Fruit fly (Drosophila melanogaster) whole organism, embryonic: ENCODE data around the gene CG15891.
A peak's percentile ranks its signal among the peaks of the same experiment; 100 is the strongest.

ENCODE experiments used
- Aef1 ChIP-seq: fragments of 200-800 bp; sonication (Bioruptor generic); IDR thresholded peaks from 3 replicates; pipeline ENCODE4 v1.3.6; 2022; ENCODE audit warnings: missing biosample characterization, missing genetic modification characterization
- CG10462 ChIP-seq: fragments of 200-800 bp; sonication (Bioruptor generic); optimal IDR thresholded peaks from 2 replicates; lab custom pipeline; 2016; ENCODE audit warnings: missing biosample characterization, missing genetic modification characterization
- CG10654 ChIP-seq: fragments of 200-800 bp; sonication (Bioruptor generic); optimal IDR thresholded peaks from 2 replicates; lab custom pipeline; 2016; ENCODE audit warnings: missing biosample characterization, missing genetic modification characterization
- CG10979 ChIP-seq: fragments of 200-800 bp; sonication (Bioruptor generic); optimal IDR thresholded peaks from 2 replicates; lab custom pipeline; 2018; ENCODE audit warnings: missing biosample characterization, mild to moderate bottlenecking, missing genetic modification characterization, moderate library complexity
- CG13424 ChIP-seq: fragments of 200-800 bp; sonication (Bioruptor generic); optimal IDR thresholded peaks from 2 replicates; lab custom pipeline; 2019; ENCODE audit warnings: missing biosample characterization, mild to moderate bottlenecking, missing genetic modification characterization, moderate library complexity
- CG15073 ChIP-seq: fragments of 200-800 bp; sonication (Bioruptor generic); optimal IDR thresholded peaks from 2 replicates; lab custom pipeline; 2016; ENCODE audit warnings: missing biosample characterization, missing genetic modification characterization
- CG16813 ChIP-seq: fragments of 200-800 bp; sonication (Bioruptor generic); IDR thresholded peaks from 3 replicates; pipeline ENCODE4 v1.3.6; 2022; ENCODE audit warnings: missing biosample characterization, missing genetic modification characterization; ENCODE audit not compliant: partially characterized antibody
- CG17385 ChIP-seq: fragments of 200-800 bp; sonication (Bioruptor generic); optimal IDR thresholded peaks from 3 replicates; lab custom pipeline; 2018; ENCODE audit warnings: missing biosample characterization, mild to moderate bottlenecking, missing genetic modification characterization
- CG17612 ChIP-seq: fragments of 200-800 bp; sonication (Bioruptor generic); IDR thresholded peaks from 2 replicates; pipeline ENCODE4 v1.3.6; 2022; ENCODE audit warnings: missing biosample characterization, missing genetic modification characterization
- CG18599 ChIP-seq: fragments of 200-800 bp; sonication (Bioruptor generic); optimal IDR thresholded peaks from 3 replicates; lab custom pipeline; 2017; ENCODE audit warnings: missing biosample characterization, missing genetic modification characterization, mild to moderate bottlenecking, moderate library complexity, missing genetic modification reagents
- CG18619 ChIP-seq: fragments of 200-800 bp; sonication (Bioruptor generic); optimal IDR thresholded peaks from 3 replicates; lab custom pipeline; 2017; ENCODE audit warnings: missing biosample characterization, mild to moderate bottlenecking, missing genetic modification characterization
- CG30020 ChIP-seq: fragments of 200-800 bp; optimal IDR thresholded peaks from 2 replicates; lab custom pipeline; 2019; ENCODE audit warnings: missing biosample characterization, mild to moderate bottlenecking, missing genetic modification characterization, moderate library complexity
- CG30403 ChIP-seq: fragments of 200-800 bp; sonication (Bioruptor generic); optimal IDR thresholded peaks from 3 replicates; lab custom pipeline; 2016; ENCODE audit warnings: missing biosample characterization, missing genetic modification characterization
- CG31224 ChIP-seq: fragments of 200-800 bp; sonication (Bioruptor generic); IDR thresholded peaks from 2 replicates; pipeline ENCODE4 v1.3.6; 2022; ENCODE audit warnings: missing biosample characterization, missing genetic modification characterization
- CG3847 ChIP-seq: fragments of 200-800 bp; sonication (Bioruptor generic); IDR thresholded peaks from 2 replicates; pipeline ENCODE4 v1.3.6; 2022; ENCODE audit warnings: missing biosample characterization, missing genetic modification characterization
- CG4707 ChIP-seq: fragments of 200-800 bp; sonication (Bioruptor generic); optimal IDR thresholded peaks from 2 replicates; lab custom pipeline; 2018; ENCODE audit warnings: missing biosample characterization, mild to moderate bottlenecking, missing genetic modification characterization, moderate library complexity
- CG6791 ChIP-seq: fragments of 200-800 bp; sonication (Bioruptor generic); IDR thresholded peaks from 3 replicates; pipeline ENCODE4 v1.3.6; 2022; ENCODE audit warnings: missing biosample characterization, missing genetic modification characterization; ENCODE audit not compliant: partially characterized antibody
- CG6854 ChIP-seq: fragments of 200-800 bp; sonication (Bioruptor generic); optimal IDR thresholded peaks from 3 replicates; lab custom pipeline; 2017; ENCODE audit warnings: missing biosample characterization, mild to moderate bottlenecking, missing genetic modification characterization
- CG8944 ChIP-seq: fragments of 200-800 bp; sonication (Bioruptor generic); optimal IDR thresholded peaks from 3 replicates; lab custom pipeline; 2016; ENCODE audit warnings: missing biosample characterization, missing genetic modification characterization
- CkIIα-i1 ChIP-seq: fragments of 200-800 bp; sonication (Bioruptor generic); IDR thresholded peaks from 2 replicates; pipeline ENCODE4 v1.3.6; 2022; ENCODE audit warnings: missing biosample characterization, missing genetic modification characterization
- Doc2 ChIP-seq: fragments of 200-800 bp; sonication (Bioruptor generic); IDR thresholded peaks from 2 replicates; pipeline ENCODE4 v1.3.6; 2022; ENCODE audit warnings: missing biosample characterization, missing genetic modification characterization
- Doc3 ChIP-seq: fragments of 200-800 bp; sonication (Bioruptor generic); IDR thresholded peaks from 3 replicates; pipeline ENCODE4 v1.3.6; 2022; ENCODE audit warnings: missing biosample characterization, missing genetic modification characterization; ENCODE audit not compliant: partially characterized antibody
- Ets97D ChIP-seq: fragments of 200-800 bp; sonication (Bioruptor generic); optimal IDR thresholded peaks from 3 replicates; lab custom pipeline; 2016; ENCODE audit warnings: missing biosample characterization, missing genetic modification characterization
- HLH3B ChIP-seq: fragments of 200-800 bp; sonication (Bioruptor generic); IDR thresholded peaks from 2 replicates; pipeline ENCODE4 v1.3.6; 2022; ENCODE audit warnings: missing biosample characterization, missing genetic modification characterization
- Lpt ChIP-seq: fragments of >200 bp; optimal IDR thresholded peaks from 2 replicates; lab custom pipeline; 2018; ENCODE audit warnings: missing biosample characterization, missing genetic modification characterization
- Max ChIP-seq: fragments of 200-800 bp; sonication (Bioruptor generic); optimal IDR thresholded peaks from 2 replicates; lab custom pipeline; 2016; ENCODE audit warnings: missing biosample characterization, mild to moderate bottlenecking, missing genetic modification characterization
- NFAT ChIP-seq: fragments of 200-800 bp; sonication (Bioruptor generic); IDR thresholded peaks from 2 replicates; pipeline ENCODE4 v1.3.6; 2022; ENCODE audit warnings: missing biosample characterization, missing genetic modification characterization
- PHDP ChIP-seq: fragments of 200-800 bp; sonication (Bioruptor generic); optimal IDR thresholded peaks from 3 replicates; lab custom pipeline; 2018; ENCODE audit warnings: missing biosample characterization, mild to moderate bottlenecking, missing genetic modification characterization, moderate library complexity
- Ssrp ChIP-seq: fragments of 200-800 bp; sonication (Bioruptor generic); optimal IDR thresholded peaks from 2 replicates; lab custom pipeline; 2018; ENCODE audit warnings: missing biosample characterization, mild to moderate bottlenecking, missing genetic modification characterization, moderate library complexity
- Tbp ChIP-seq: fragments of >200 bp; optimal IDR thresholded peaks from 2 replicates; lab custom pipeline; 2018; ENCODE audit warnings: missing biosample characterization, missing genetic modification characterization
- ato ChIP-seq: fragments of 200-800 bp; sonication (Bioruptor generic); IDR thresholded peaks from 2 replicates; pipeline ENCODE4 v1.3.6; 2022; ENCODE audit warnings: missing biosample characterization, missing genetic modification characterization; ENCODE audit not compliant: partially characterized antibody
- bab2 ChIP-seq: fragments of 200-800 bp; sonication (Bioruptor generic); optimal IDR thresholded peaks from 2 replicates; lab custom pipeline; 2016; ENCODE audit warnings: missing biosample characterization, missing genetic modification characterization
- bbx ChIP-seq: fragments of 200-800 bp; sonication (Bioruptor generic); IDR thresholded peaks from 2 replicates; pipeline ENCODE4 v1.3.6; 2022; ENCODE audit warnings: missing biosample characterization, missing genetic modification characterization; ENCODE audit not compliant: partially characterized antibody
- btn ChIP-seq: fragments of 200-800 bp; sonication (Bioruptor generic); optimal IDR thresholded peaks from 2 replicates; lab custom pipeline; 2016; ENCODE audit warnings: missing biosample characterization, missing genetic modification characterization
- cato ChIP-seq: fragments of 200-800 bp; sonication (Bioruptor generic); optimal IDR thresholded peaks from 2 replicates; lab custom pipeline; 2016; ENCODE audit warnings: missing biosample characterization, missing genetic modification characterization, borderline replicate concordance
- danr ChIP-seq: fragments of 200-800 bp; sonication (Bioruptor generic); IDR thresholded peaks from 2 replicates; pipeline ENCODE4 v1.3.6; 2022; ENCODE audit warnings: missing biosample characterization, missing genetic modification characterization
- eyg ChIP-seq: fragments of 200-800 bp; sonication (Bioruptor generic); optimal IDR thresholded peaks from 3 replicates; lab custom pipeline; 2016; ENCODE audit warnings: missing biosample characterization, missing genetic modification characterization
- kay ChIP-seq: fragments of 200-800 bp; sonication (Bioruptor generic); optimal IDR thresholded peaks from 2 replicates; lab custom pipeline; 2016; ENCODE audit warnings: missing biosample characterization, missing genetic modification characterization
- lov ChIP-seq, 2 experiments: fragments of 200-800 bp in 1 of 2; fragments of >200 bp in 1 of 2; sonication (Bioruptor generic) in 1 of 2; IDR thresholded peaks in 1 of 2; optimal IDR thresholded peaks in 1 of 2; 2 replicates in 1 of 2; 3 replicates in 1 of 2; pipeline versions ENCODE4 v1.3.6 to Lab custom; 2017 to 2022; ENCODE audit warnings: missing biosample characterization in 1 of 2, missing genetic modification characterization in 1 of 2
- nerfin-1 ChIP-seq: fragments of 200-800 bp; sonication (Bioruptor generic); optimal IDR thresholded peaks from 3 replicates; lab custom pipeline; 2019; ENCODE audit warnings: missing biosample characterization, mild to moderate bottlenecking, missing genetic modification characterization, moderate library complexity
- nerfin-2 ChIP-seq: fragments of 200-800 bp; sonication (Bioruptor generic); IDR thresholded peaks from 2 replicates; pipeline ENCODE4 v1.3.6; 2022; ENCODE audit warnings: missing biosample characterization, missing genetic modification characterization; ENCODE audit not compliant: partially characterized antibody
- otp ChIP-seq: fragments of 200-800 bp; sonication (Bioruptor generic); IDR thresholded peaks from 3 replicates; pipeline ENCODE4, ENCODE4 v1.3.6; 2022; ENCODE audit warnings: missing biosample characterization, missing genetic modification characterization
- pros ChIP-seq: fragments of 200-800 bp; sonication (Bioruptor generic); optimal IDR thresholded peaks from 3 replicates; lab custom pipeline; 2019; ENCODE audit warnings: missing biosample characterization, mild to moderate bottlenecking, missing genetic modification characterization, moderate library complexity
- row ChIP-seq: fragments of 200-800 bp; sonication (Bioruptor generic); IDR thresholded peaks from 3 replicates; pipeline ENCODE4 v1.3.6; 2022; ENCODE audit warnings: missing biosample characterization, missing genetic modification characterization
- sima ChIP-seq: fragments of 200-800 bp; sonication (Bioruptor generic); optimal IDR thresholded peaks from 2 replicates; lab custom pipeline; 2016; ENCODE audit warnings: missing biosample characterization, missing genetic modification characterization
- sna ChIP-seq: fragments of 200-800 bp; sonication (Bioruptor generic); IDR thresholded peaks from 2 replicates; pipeline ENCODE4 v1.3.6; 2022; ENCODE audit warnings: missing biosample characterization, missing genetic modification characterization; ENCODE audit not compliant: partially characterized antibody
- ssp ChIP-seq: fragments of 200-800 bp; sonication (Bioruptor generic); IDR thresholded peaks from 2 replicates; pipeline ENCODE4 v1.3.6; 2022; ENCODE audit warnings: missing biosample characterization, missing genetic modification characterization
- stwl ChIP-seq: fragments of 200-800 bp; sonication (Bioruptor generic); optimal IDR thresholded peaks from 3 replicates; lab custom pipeline; 2018; ENCODE audit warnings: missing biosample characterization, mild to moderate bottlenecking, missing genetic modification characterization, moderate library complexity
- trem ChIP-seq: fragments of 200-800 bp; optimal IDR thresholded peaks from 3 replicates; lab custom pipeline; 2019; ENCODE audit warnings: missing biosample characterization, mild to moderate bottlenecking, missing genetic modification characterization, moderate library complexity
- wek ChIP-seq: fragments of 200-800 bp; sonication (Bioruptor generic); optimal IDR thresholded peaks from 3 replicates; lab custom pipeline; 2018; ENCODE audit warnings: missing biosample characterization, mild to moderate bottlenecking, missing genetic modification characterization, moderate library complexity

Gene CG15891

dm6 chrX:6255414-6255915 lies 39.7 kb downstream of the CG15891 start, which contains the start of the genes Rbcn-3A and Spx (continued):
- TF ChIP-seq CG10979 (tag; lab: Kevin White, UChicago) (peak; percentile 2), danr (GFP tag; lab: Robert Waterston, UW) (no peak), Doc3 (GFP tag; lab: Robert Waterston, UW) (peak; percentile 89), nerfin-1 (tag; lab: Kevin White, UChicago) (no peak), CG8944 (GFP tag; lab: Kevin White, UChicago) (no peak), CG13424 (tag; lab: Kevin White, UChicago) (peak; percentile 55), eyg (GFP tag; lab: Kevin White, UChicago) (no peak), CG18599 (GFP tag; lab: Kevin White, UChicago) (peak; percentile 35), CG15073 (GFP tag; lab: Kevin White, UChicago) (no peak), CG30403 (GFP tag; lab: Kevin White, UChicago) (peak; percentile 46), PHDP (peak; percentile 45), CG6854 (GFP tag; lab: Kevin White, UChicago) (no peak), CG3847 (GFP tag; lab: Robert Waterston, UW) (0 out of 2 replicates have a peak, but pooled peaks have one; percentile 25), otp (no peak), stwl (peak; percentile 51), row (GFP tag; lab: Robert Waterston, UW) (peak; percentile 81), NFAT (GFP tag; lab: Robert Waterston, UW) (no peak), CG10654 (GFP tag; lab: Kevin White, UChicago) (no peak), CG4707 (no peak), HLH3B (GFP tag; lab: Robert Waterston, UW) (no peak), ssp (no peak), pros (GFP tag; lab: Kevin White, UChicago) (no peak), Aef1 (GFP tag; lab: Robert Waterston, UW) (no peak), sima (GFP tag; lab: Kevin White, UChicago) (no peak), ato (GFP tag; lab: Robert Waterston, UW) (peak; percentile 70; the same call in 1 of the 2 replicates), CG6791 (GFP tag; lab: Robert Waterston, UW) (peak; percentile 90), btn (GFP tag; lab: Kevin White, UChicago) (no peak), lov (optimal IDR thresholded peaks at IDR 0.05; lab: Kevin White, UChicago) (no peak), lov (GFP tag; IDR thresholded peaks at IDR 0.05; lab: Robert Waterston, UW) (no peak), Max (no peak), Ets97D (GFP tag; lab: Kevin White, UChicago) (peak; percentile 18), sna (GFP tag; lab: Robert Waterston, UW) (peak; percentile 83), nerfin-2 (peak; percentile 89), Doc2 (GFP tag; lab: Robert Waterston, UW) (no peak), kay (no peak), Ssrp (tag; lab: Kevin White, UChicago) (no peak), CG31224 (no peak), bab2 (GFP tag; lab: Kevin White, UChicago) (no peak), CG18619 (GFP tag; lab: Kevin White, UChicago) (peak; percentile 30), Lpt (GFP tag; lab: Kevin White, UChicago) (no peak), trem (peak; percentile 50), CG30020 (tag; lab: Kevin White, UChicago) (peak; percentile 32), CkIIα-i1 (GFP tag; lab: Robert Waterston, UW) (no peak), bbx (GFP tag; lab: Robert Waterston, UW) (peak; percentile 79), cato (GFP tag; lab: Kevin White, UChicago) (no peak), CG16813 (GFP tag; lab: Robert Waterston, UW) (peak; percentile 90), CG10462 (no peak), CG17385 (GFP tag; lab: Kevin White, UChicago) (no peak), CG17612 (no peak), Tbp (GFP tag; lab: Kevin White, UChicago) (no peak), wek (GFP tag; lab: Kevin White, UChicago) (no peak)
